Fruit fly (Drosophila melanogaster) whole organism, wandering third instar larva: ENCODE data around the gene CG4592.
A peak's percentile ranks its signal among the peaks of the same experiment; 100 is the strongest.

Experiments used
- Abd-B ChIP-seq: fragments of >200 bp; optimal IDR thresholded peaks from 2 replicates; lab custom pipeline; 2017; ENCODE audit warnings: missing biosample characterization, missing genetic modification characterization
- CG32264 ChIP-seq: fragments of 200-800 bp; sonication (Bioruptor generic); optimal IDR thresholded peaks from 2 replicates; lab custom pipeline; 2016; ENCODE audit warnings: missing biosample characterization, missing genetic modification characterization
- CG9705 ChIP-seq: fragments of 200-800 bp; sonication (Bioruptor generic); optimal IDR thresholded peaks from 2 replicates; lab custom pipeline; 2018; ENCODE audit warnings: missing biosample characterization, mild to moderate bottlenecking, missing genetic modification characterization
- CrebA ChIP-seq: fragments of 200-800 bp; sonication (Bioruptor generic); optimal IDR thresholded peaks from 2 replicates; lab custom pipeline; 2016; ENCODE audit warnings: missing biosample characterization, mild to moderate bottlenecking, missing genetic modification characterization, borderline replicate concordance
- Dfd ChIP-seq: fragments of >200 bp; optimal IDR thresholded peaks from 2 replicates; lab custom pipeline; 2017; ENCODE audit warnings: missing biosample characterization, missing genetic modification characterization
- Dif ChIP-seq: fragments of 200-275, 200-300 bp; sonication (Bioruptor generic); optimal IDR thresholded peaks from 2 replicates; lab custom pipeline; 2018; ENCODE audit warnings: missing biosample characterization, missing genetic modification characterization; ENCODE audit not compliant: partially characterized antibody
- GATAd ChIP-seq: sonication (Bioruptor generic); optimal IDR thresholded peaks from 2 replicates; lab custom pipeline; 2016; ENCODE audit warnings: missing biosample characterization, missing genetic modification characterization
- HLH106 ChIP-seq: fragments of 200-800 bp; optimal IDR thresholded peaks from 3 replicates; lab custom pipeline; 2019; ENCODE audit warnings: missing biosample characterization, mild to moderate bottlenecking, missing genetic modification characterization, moderate library complexity
- Hnf4 ChIP-seq: fragments of 200-800 bp; sonication (Bioruptor generic); optimal IDR thresholded peaks from 2 replicates; lab custom pipeline; 2016; ENCODE audit warnings: missing biosample characterization, mild to moderate bottlenecking, missing genetic modification characterization
- Hr78 ChIP-seq: fragments of >200 bp; optimal IDR thresholded peaks from 2 replicates; lab custom pipeline; 2017; ENCODE audit warnings: missing biosample characterization, missing genetic modification characterization
- Hr83 ChIP-seq: fragments of 200-300 bp; sonication (Bioruptor generic); optimal IDR thresholded peaks from 2 replicates; lab custom pipeline; 2016; ENCODE audit warnings: missing biosample characterization, mild to moderate bottlenecking, missing genetic modification characterization, moderate library complexity; ENCODE audit not compliant: poor library complexity, severe bottlenecking
- Jra ChIP-seq: sonication (Bioruptor generic); optimal IDR thresholded peaks from 2 replicates; lab custom pipeline; 2016; ENCODE audit warnings: missing biosample characterization, missing genetic modification characterization
- Mio ChIP-seq: sonication (Bioruptor generic); optimal IDR thresholded peaks from 2 replicates; lab custom pipeline; 2016; ENCODE audit warnings: missing biosample characterization, missing genetic modification characterization
- Myc ChIP-seq: fragments of >200 bp; optimal IDR thresholded peaks from 2 replicates; lab custom pipeline; 2017
- N ChIP-seq: fragments of >200 bp; optimal IDR thresholded peaks from 2 replicates; lab custom pipeline; 2018; ENCODE audit warnings: missing biosample characterization, missing external identifiers, missing genetic modification characterization
- OdsH ChIP-seq: fragments of 200-800 bp; sonication (Bioruptor generic); optimal IDR thresholded peaks from 2 replicates; lab custom pipeline; 2016; ENCODE audit warnings: missing biosample characterization, mild to moderate bottlenecking, missing genetic modification characterization
- Rel ChIP-seq, 2 experiments: fragments of 200-800 bp; sonication (Bioruptor generic) in 1 of 2; optimal IDR thresholded peaks; 2 replicates in 1 of 2; 3 replicates in 1 of 2; lab custom pipeline; 2016 to 2019; ENCODE audit warnings: mild to moderate bottlenecking in 2 of 2, missing biosample characterization in 2 of 2, missing genetic modification characterization in 2 of 2, moderate library complexity in 1 of 2
- Sp1 ChIP-seq: fragments of 200-800 bp; sonication (Bioruptor generic); optimal IDR thresholded peaks from 3 replicates; lab custom pipeline; 2019; ENCODE audit warnings: missing biosample characterization, mild to moderate bottlenecking, missing genetic modification characterization, moderate library complexity
- Vsx2 ChIP-seq: fragments of 200-300, 225-300 bp; sonication (Bioruptor generic); optimal IDR thresholded peaks from 2 replicates; lab custom pipeline; 2018; ENCODE audit warnings: missing biosample characterization, missing genetic modification characterization; ENCODE audit not compliant: partially characterized antibody
- br ChIP-seq: fragments of 200-800 bp; sonication (Bioruptor generic); optimal IDR thresholded peaks from 2 replicates; lab custom pipeline; 2016; ENCODE audit warnings: missing biosample characterization, missing genetic modification characterization
- brk ChIP-seq: fragments of 200-800 bp; sonication (Bioruptor generic); optimal IDR thresholded peaks from 2 replicates; lab custom pipeline; 2016; ENCODE audit warnings: missing biosample characterization, mild to moderate bottlenecking, missing genetic modification characterization
- dl ChIP-seq, 2 experiments: fragments of 175-275, 200-275 bp in 1 of 2; fragments of 200-275 bp in 1 of 2; sonication (Bioruptor generic); optimal IDR thresholded peaks; lab custom pipeline; 2018; ENCODE audit warnings: mild to moderate bottlenecking in 2 of 2, missing biosample characterization in 2 of 2, missing genetic modification characterization in 2 of 2, moderate library complexity in 2 of 2; ENCODE audit not compliant: partially characterized antibody in 2 of 2, insufficient read depth in 1 of 2
- dmrt93B ChIP-seq: fragments of 200-800 bp; sonication (Bioruptor generic); optimal IDR thresholded peaks from 2 replicates; lab custom pipeline; 2018; ENCODE audit warnings: missing biosample characterization, mild to moderate bottlenecking, missing genetic modification characterization
- dsf ChIP-seq: sonication (Bioruptor generic); optimal IDR thresholded peaks from 2 replicates; lab custom pipeline; 2016; ENCODE audit warnings: missing biosample characterization, missing genetic modification characterization, borderline replicate concordance
- ey ChIP-seq: fragments of 200-800 bp; sonication (Bioruptor generic); optimal IDR thresholded peaks from 2 replicates; lab custom pipeline; 2016; ENCODE audit warnings: missing biosample characterization, missing genetic modification characterization
- foxo ChIP-seq, 2 experiments: fragments of 200-800 bp; sonication (Bioruptor generic); optimal IDR thresholded peaks; 2 replicates in 1 of 2; 3 replicates in 1 of 2; lab custom pipeline; 2016 to 2017; ENCODE audit warnings: missing biosample characterization in 2 of 2, missing genetic modification characterization in 2 of 2
- fru ChIP-seq: fragments of 200-800 bp; sonication (Bioruptor generic); optimal IDR thresholded peaks from 3 replicates; lab custom pipeline; 2016; ENCODE audit warnings: missing biosample characterization, mild to moderate bottlenecking, missing genetic modification characterization
- h ChIP-seq: fragments of 200-800 bp; sonication (Bioruptor generic); optimal IDR thresholded peaks from 3 replicates; lab custom pipeline; 2016; ENCODE audit warnings: missing biosample characterization, mild to moderate bottlenecking, missing genetic modification characterization
- jim ChIP-seq: fragments of 175-275, 200-325 bp; sonication (Bioruptor generic); optimal IDR thresholded peaks from 2 replicates; lab custom pipeline; 2016; ENCODE audit warnings: missing biosample characterization, mild to moderate bottlenecking, missing genetic modification characterization
- lola ChIP-seq: fragments of >200 bp; optimal IDR thresholded peaks from 2 replicates; lab custom pipeline; 2017; ENCODE audit warnings: missing biosample characterization, missing genetic modification characterization
- pan ChIP-seq: fragments of >200 bp; optimal IDR thresholded peaks from 2 replicates; lab custom pipeline; 2017
- psq ChIP-seq: fragments of 200-800 bp; sonication (Bioruptor generic); optimal IDR thresholded peaks from 3 replicates; lab custom pipeline; 2017; ENCODE audit warnings: missing biosample characterization, mild to moderate bottlenecking, missing genetic modification characterization, moderate library complexity
- rgr ChIP-seq: fragments of 200-800 bp; sonication (Bioruptor generic); optimal IDR thresholded peaks from 3 replicates; lab custom pipeline; 2016; ENCODE audit warnings: missing biosample characterization, mild to moderate bottlenecking, missing genetic modification characterization
- sage ChIP-seq: fragments of 200-800 bp; sonication (Bioruptor generic); optimal IDR thresholded peaks from 2 replicates; lab custom pipeline; 2016; ENCODE audit warnings: missing biosample characterization, mild to moderate bottlenecking, missing genetic modification characterization
- sv ChIP-seq: fragments of 200-800 bp; sonication (Bioruptor generic); optimal IDR thresholded peaks from 3 replicates; lab custom pipeline; 2016; ENCODE audit warnings: missing biosample characterization, missing genetic modification characterization
- tai ChIP-seq: sonication (Bioruptor generic); optimal IDR thresholded peaks from 2 replicates; lab custom pipeline; 2016; ENCODE audit warnings: missing biosample characterization, missing genetic modification characterization
- usp ChIP-seq: fragments of >200 bp; optimal IDR thresholded peaks from 2 replicates; lab custom pipeline; 2017; ENCODE audit warnings: missing biosample characterization, missing genetic modification characterization
- woc ChIP-seq: sonication (Bioruptor generic); optimal IDR thresholded peaks from 2 replicates; lab custom pipeline; 2016; ENCODE audit warnings: missing biosample characterization, mild to moderate bottlenecking, missing genetic modification characterization

Gene CG4592

DNA sequence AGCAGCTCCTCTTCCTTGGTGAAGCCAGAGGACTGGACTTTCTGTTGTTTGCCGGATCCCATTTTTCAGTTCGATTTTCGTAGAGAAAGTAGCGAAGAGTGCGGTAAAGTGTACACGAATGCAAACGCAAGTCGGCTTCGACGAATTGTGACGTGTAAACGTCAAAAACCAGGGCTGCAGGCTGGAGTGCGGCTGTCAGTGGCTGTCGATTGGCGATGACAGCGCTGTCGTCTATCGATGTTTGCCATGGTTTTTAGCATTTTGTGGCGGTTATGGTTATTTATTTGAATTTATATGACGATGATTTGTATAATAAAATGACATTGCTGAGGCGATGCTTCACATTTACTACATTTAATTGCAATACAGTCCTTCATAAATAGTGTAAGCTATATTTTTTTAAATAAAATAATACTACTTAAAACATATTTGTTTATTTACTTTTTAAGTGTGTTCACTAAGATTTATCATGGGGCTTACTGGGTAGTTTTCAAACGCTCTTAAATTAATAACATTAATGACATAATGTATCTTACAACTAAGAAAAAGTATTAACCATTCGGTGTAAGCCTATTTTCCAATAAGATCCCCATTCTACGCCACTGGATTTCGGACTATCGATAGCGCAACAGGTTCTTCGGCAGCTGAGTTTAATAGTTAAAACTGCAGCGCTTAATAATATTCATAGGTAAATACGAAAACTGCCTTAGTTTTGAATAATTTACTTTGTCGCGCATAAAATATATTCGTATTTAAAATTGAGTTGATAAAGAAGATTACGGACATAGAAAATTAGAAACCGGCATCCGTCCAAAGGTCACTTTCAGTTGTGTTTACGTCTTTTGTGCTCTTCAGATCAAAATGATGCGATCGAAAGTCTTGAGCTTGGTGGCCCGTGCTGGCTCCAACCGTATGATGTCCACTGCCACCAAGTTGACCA is 3.1 kb upstream of the CG4592 start, which contains the start of the genes CG5885 and CG4598:
Gene CG5885, minus strand, starts transcription at position 311 of the 940 bp plus-strand sequence.
Gene CG4598, plus strand, starts transcription at position 599 of the 940 bp plus-strand sequence.
- TF ChIP-seq lola (GFP tag; lab: Kevin White, UChicago) (no peak), CrebA (GFP tag; lab: Kevin White, UChicago) (peak; percentile 97), dl (GFP tag; optimal IDR thresholded peaks at IDR 0.05; lab: Kevin White, UChicago; ENCODE audit: insufficient read depth in 1 of 2, partially characterized antibody in 2 of 2) (peak in 1 of 2 experiments; percentile 5), jim (GFP tag; lab: Kevin White, UChicago) (no peak), CG9705 (GFP tag; lab: Kevin White, UChicago) (peak; percentile 31), psq (GFP tag; lab: Kevin White, UChicago) (peak; percentile 61), rgr (GFP tag; lab: Kevin White, UChicago) (peak; percentile 61), OdsH (GFP tag; lab: Kevin White, UChicago) (peak; percentile 75), Rel (GFP tag; optimal IDR thresholded peaks at IDR 0.05; lab: Kevin White, UChicago) (no peak), Rel (tag; optimal IDR thresholded peaks at IDR 0.05; lab: Kevin White, UChicago) (no peak), CG32264 (GFP tag; lab: Kevin White, UChicago) (no peak), dmrt93B (GFP tag; lab: Kevin White, UChicago) (peak; percentile 19), h (GFP tag; lab: Kevin White, UChicago) (peak; percentile 70), Vsx2 (GFP tag; lab: Kevin White, UChicago) (no peak), br (GFP tag; lab: Kevin White, UChicago) (peak; percentile 55), usp (no peak), Abd-B (no peak), Sp1 (GFP tag; lab: Kevin White, UChicago) (peak; percentile 68), ey (GFP tag; lab: Kevin White, UChicago) (peak; percentile 57), Mio (no peak), GATAd (GFP tag; lab: Kevin White, UChicago) (no peak), Hnf4 (GFP tag; lab: Kevin White, UChicago) (peak; percentile 86), fru (peak; percentile 79), Myc (lab: Kevin White, UChicago) (no peak), Dif (GFP tag; lab: Kevin White, UChicago) (peak; percentile 45), pan (lab: Kevin White, UChicago) (no peak), Hr78 (GFP tag; lab: Kevin White, UChicago) (no peak), sage (GFP tag; lab: Kevin White, UChicago) (peak; percentile 56), HLH106 (tag; lab: Kevin White, UChicago) (peak; percentile 68), Dfd (GFP tag; lab: Kevin White, UChicago) (no peak), tai (GFP tag; lab: Kevin White, UChicago) (no peak), N (GFP tag; lab: Kevin White, UChicago) (no peak), woc (peak; percentile 36), Hr83 (GFP tag; lab: Kevin White, UChicago) (peak; percentile 56), dsf (GFP tag; lab: Kevin White, UChicago) (peak; percentile 28), sv (GFP tag; lab: Kevin White, UChicago) (peak; percentile 47), foxo (GFP tag; optimal IDR thresholded peaks at IDR 0.05; lab: Kevin White, UChicago) (peak in 1 of 2 experiments; percentile 83), brk (GFP tag; lab: Kevin White, UChicago) (no peak), Jra (GFP tag; lab: Kevin White, UChicago) (peak; percentile 70)
- TF ChIP-seq, all 38 proteins: peak for 22
